Fruit fly (Drosophila melanogaster) whole organism, prepupa: ENCODE results near the gene csw.

Experiments used
- Blimp-1 ChIP-seq: fragments of 200-800 bp; sonication (Bioruptor generic); optimal IDR thresholded peaks from 3 replicates; lab custom pipeline; 2017; ENCODE audit warnings: missing biosample characterization, missing genetic modification characterization, mild to moderate bottlenecking, moderate library complexity, missing genetic modification reagents
- CG10631 ChIP-seq: fragments of 200-800 bp; sonication (Bioruptor generic); optimal IDR thresholded peaks from 2 replicates; lab custom pipeline; 2016; ENCODE audit warnings: missing biosample characterization, missing genetic modification characterization
- CG11294 ChIP-seq: fragments of 200-800 bp; sonication (Bioruptor generic); IDR thresholded peaks from 2 replicates; pipeline ENCODE4 v1.3.6; 2022; ENCODE audit warnings: missing biosample characterization, missing genetic modification characterization
- CG11762 ChIP-seq: fragments of 200-800 bp; sonication (Bioruptor generic); optimal IDR thresholded peaks from 3 replicates; lab custom pipeline; 2016; ENCODE audit warnings: missing biosample characterization, missing genetic modification characterization; ENCODE audit not compliant: insufficient read depth
- CG15336 ChIP-seq: fragments of 200-800 bp; sonication (Bioruptor generic); IDR thresholded peaks from 2 replicates; pipeline ENCODE4 v1.3.6; 2022; ENCODE audit warnings: missing biosample characterization, missing genetic modification characterization
- CG1621 ChIP-seq: fragments of 200-800 bp; sonication (Bioruptor generic); optimal IDR thresholded peaks from 3 replicates; lab custom pipeline; 2018; ENCODE audit warnings: missing biosample characterization, mild to moderate bottlenecking, missing genetic modification characterization
- CG16779 ChIP-seq: fragments of 200-800 bp; sonication (Bioruptor generic); optimal IDR thresholded peaks from 3 replicates; lab custom pipeline; 2017; ENCODE audit warnings: missing biosample characterization, mild to moderate bottlenecking, missing genetic modification characterization
- CG3032 ChIP-seq: fragments of 200-800 bp; optimal IDR thresholded peaks from 2 replicates; lab custom pipeline; 2019; ENCODE audit warnings: missing biosample characterization, mild to moderate bottlenecking, missing genetic modification characterization, moderate library complexity
- CG31627 ChIP-seq: fragments of 200-800 bp; sonication (Bioruptor generic); optimal IDR thresholded peaks from 3 replicates; lab custom pipeline; 2016; ENCODE audit warnings: missing biosample characterization, missing genetic modification characterization
- CG3919 ChIP-seq: fragments of 200-800 bp; sonication (Bioruptor generic); optimal IDR thresholded peaks from 3 replicates; lab custom pipeline; 2016; ENCODE audit warnings: missing biosample characterization, missing genetic modification characterization
- CG6163 ChIP-seq: fragments of 200-800 bp; sonication (Bioruptor generic); IDR thresholded peaks from 3 replicates; pipeline ENCODE4 v1.3.6; 2022; ENCODE audit warnings: missing biosample characterization, missing genetic modification characterization
- CG6276 ChIP-seq: fragments of 200-800 bp; sonication (Bioruptor generic); optimal IDR thresholded peaks from 2 replicates; lab custom pipeline; 2017; ENCODE audit warnings: missing biosample characterization, mild to moderate bottlenecking, missing genetic modification characterization
- CG6792 ChIP-seq: fragments of 200-800 bp; sonication (Bioruptor generic); optimal IDR thresholded peaks from 3 replicates; lab custom pipeline; 2016; ENCODE audit warnings: missing biosample characterization, missing genetic modification characterization
- CG6808 ChIP-seq: fragments of 200-800 bp; sonication (Bioruptor generic); optimal IDR thresholded peaks from 3 replicates; lab custom pipeline; 2017; ENCODE audit warnings: missing biosample characterization, missing genetic modification characterization, mild to moderate bottlenecking, moderate library complexity, missing genetic modification reagents
- CG6854 ChIP-seq: fragments of 200-800 bp; sonication (Bioruptor generic); optimal IDR thresholded peaks from 2 replicates; lab custom pipeline; 2017; ENCODE audit warnings: missing biosample characterization, mild to moderate bottlenecking, missing genetic modification characterization
- CG8119 ChIP-seq: fragments of 200-800 bp; sonication (Bioruptor generic); IDR thresholded peaks from 3 replicates; pipeline ENCODE4 v1.3.6; 2022; ENCODE audit warnings: missing biosample characterization, missing genetic modification characterization
- CG8319 ChIP-seq: fragments of 200-800 bp; sonication (Bioruptor generic); optimal IDR thresholded peaks from 3 replicates; lab custom pipeline; 2016; ENCODE audit warnings: missing biosample characterization, missing genetic modification characterization
- CG8632 ChIP-seq: fragments of 200-800 bp; sonication (Bioruptor generic); optimal IDR thresholded peaks from 3 replicates; lab custom pipeline; 2016; ENCODE audit warnings: missing biosample characterization, missing genetic modification characterization
- Eip75B ChIP-seq: fragments of 200-800 bp; sonication (Bioruptor generic); optimal IDR thresholded peaks from 3 replicates; lab custom pipeline; 2016; ENCODE audit warnings: missing biosample characterization, missing genetic modification characterization
- Eip78C ChIP-seq: fragments of 200-800 bp; sonication (Bioruptor generic); peaks from one replicate; lab custom pipeline; 2016; ENCODE audit warnings: missing biosample characterization, missing genetic modification characterization
- Eip93F ChIP-seq: fragments of 200-800 bp; sonication (Bioruptor generic); optimal IDR thresholded peaks from 2 replicates; lab custom pipeline; 2016; ENCODE audit warnings: missing biosample characterization, mild to moderate bottlenecking, missing genetic modification characterization
- Ets21C ChIP-seq: fragments of 200-800 bp; sonication (Bioruptor generic); optimal IDR thresholded peaks from 3 replicates; lab custom pipeline; 2016; ENCODE audit warnings: missing biosample characterization, missing genetic modification characterization
- Ets96B ChIP-seq: fragments of 200-800 bp; optimal IDR thresholded peaks from 2 replicates; lab custom pipeline; 2019; ENCODE audit warnings: missing biosample characterization, mild to moderate bottlenecking, missing genetic modification characterization, moderate library complexity
- Gug ChIP-seq: fragments of 200-800 bp; sonication (Bioruptor generic); IDR thresholded peaks from 2 replicates; pipeline ENCODE4 v1.3.6; 2022; ENCODE audit warnings: missing biosample characterization, missing genetic modification characterization
- Hr38 ChIP-seq: sonication (Bioruptor generic); optimal IDR thresholded peaks from 2 replicates; lab custom pipeline; 2016; ENCODE audit warnings: missing biosample characterization, missing genetic modification characterization
- Hr39 ChIP-seq: fragments of 200-800 bp; sonication (Bioruptor generic); optimal IDR thresholded peaks from 2 replicates; lab custom pipeline; 2016; ENCODE audit warnings: missing biosample characterization, missing genetic modification characterization
- Lpt ChIP-seq: fragments of 200-800 bp; sonication (Bioruptor generic); optimal IDR thresholded peaks from 3 replicates; lab custom pipeline; 2016; ENCODE audit warnings: missing biosample characterization, missing genetic modification characterization
- Smox ChIP-seq: fragments of 200-800 bp; sonication (Bioruptor generic); optimal IDR thresholded peaks from 3 replicates; lab custom pipeline; 2016; ENCODE audit warnings: missing biosample characterization, missing genetic modification characterization
- Sox14 ChIP-seq: fragments of 200-800 bp; sonication (Bioruptor generic); optimal IDR thresholded peaks from 3 replicates; lab custom pipeline; 2016; ENCODE audit warnings: missing biosample characterization, missing genetic modification characterization
- achi ChIP-seq: fragments of 200-800 bp; sonication (Bioruptor generic); optimal IDR thresholded peaks from 3 replicates; lab custom pipeline; 2016; ENCODE audit warnings: missing biosample characterization, missing genetic modification characterization
- acj6 ChIP-seq: fragments of 200-800 bp; sonication (Bioruptor generic); optimal IDR thresholded peaks from 3 replicates; lab custom pipeline; 2016; ENCODE audit warnings: missing biosample characterization, missing genetic modification characterization
- dac ChIP-seq: fragments of 200-800 bp; sonication (Bioruptor generic); optimal IDR thresholded peaks from 2 replicates; lab custom pipeline; 2017; ENCODE audit warnings: missing biosample characterization, mild to moderate bottlenecking, missing genetic modification characterization
- dsx ChIP-seq: fragments of 200-800 bp; optimal IDR thresholded peaks from 3 replicates; lab custom pipeline; 2019; ENCODE audit warnings: missing biosample characterization, mild to moderate bottlenecking, missing genetic modification characterization, moderate library complexity; ENCODE audit not compliant: poor library complexity, severe bottlenecking
- esn ChIP-seq: fragments of 200-800 bp; sonication (Bioruptor generic); optimal IDR thresholded peaks from 2 replicates; lab custom pipeline; 2016; ENCODE audit warnings: missing biosample characterization, mild to moderate bottlenecking, missing genetic modification characterization, moderate library complexity
- fd59A ChIP-seq: fragments of 200-800 bp; sonication (Bioruptor generic); optimal IDR thresholded peaks from 2 replicates; lab custom pipeline; 2017; ENCODE audit warnings: missing biosample characterization, mild to moderate bottlenecking, missing genetic modification characterization, missing genetic modification reagents
- fkh ChIP-seq: fragments of 200-800 bp; sonication (Bioruptor generic); optimal IDR thresholded peaks from 3 replicates; lab custom pipeline; 2017; ENCODE audit warnings: missing biosample characterization, mild to moderate bottlenecking, missing genetic modification characterization, moderate library complexity
- lz ChIP-seq: fragments of 200-800 bp; sonication (Bioruptor generic); optimal IDR thresholded peaks from 3 replicates; lab custom pipeline; 2016; ENCODE audit warnings: missing biosample characterization, missing genetic modification characterization
- net ChIP-seq: fragments of 200-800 bp; sonication (Bioruptor generic); optimal IDR thresholded peaks from 3 replicates; lab custom pipeline; 2016; ENCODE audit warnings: missing biosample characterization, missing genetic modification characterization
- pdm3 ChIP-seq: fragments of 200-800 bp; sonication (Bioruptor generic); optimal IDR thresholded peaks from 3 replicates; lab custom pipeline; 2016; ENCODE audit warnings: missing biosample characterization, missing genetic modification characterization
- salr ChIP-seq, 2 experiments: fragments of 200-800 bp; sonication (Bioruptor generic); optimal IDR thresholded peaks; 3 replicates each; lab custom pipeline; 2016 to 2018; ENCODE audit warnings: missing biosample characterization in 2 of 2, missing genetic modification characterization in 2 of 2, mild to moderate bottlenecking in 1 of 2
- spab ChIP-seq: fragments of 200-800 bp; sonication (Bioruptor generic); optimal IDR thresholded peaks from 2 replicates; lab custom pipeline; 2017; ENCODE audit warnings: missing biosample characterization, mild to moderate bottlenecking, missing genetic modification characterization, missing genetic modification reagents
- ss ChIP-seq, 2 experiments: fragments of 200-800 bp; sonication (Bioruptor generic); optimal IDR thresholded peaks; 2 replicates in 1 of 2; 3 replicates in 1 of 2; lab custom pipeline; 2017 to 2018; ENCODE audit warnings: mild to moderate bottlenecking in 2 of 2, missing biosample characterization in 2 of 2, missing genetic modification characterization in 2 of 2, moderate library complexity in 1 of 2
- topi ChIP-seq: fragments of 200-800 bp; sonication (Bioruptor generic); optimal IDR thresholded peaks from 3 replicates; lab custom pipeline; 2016; ENCODE audit warnings: missing biosample characterization, missing genetic modification characterization
- vri ChIP-seq: fragments of 200-800 bp; sonication (Bioruptor generic); optimal IDR thresholded peaks from 3 replicates; lab custom pipeline; 2016; ENCODE audit warnings: missing biosample characterization, mild to moderate bottlenecking, missing genetic modification characterization

The csw gene

DNA sequence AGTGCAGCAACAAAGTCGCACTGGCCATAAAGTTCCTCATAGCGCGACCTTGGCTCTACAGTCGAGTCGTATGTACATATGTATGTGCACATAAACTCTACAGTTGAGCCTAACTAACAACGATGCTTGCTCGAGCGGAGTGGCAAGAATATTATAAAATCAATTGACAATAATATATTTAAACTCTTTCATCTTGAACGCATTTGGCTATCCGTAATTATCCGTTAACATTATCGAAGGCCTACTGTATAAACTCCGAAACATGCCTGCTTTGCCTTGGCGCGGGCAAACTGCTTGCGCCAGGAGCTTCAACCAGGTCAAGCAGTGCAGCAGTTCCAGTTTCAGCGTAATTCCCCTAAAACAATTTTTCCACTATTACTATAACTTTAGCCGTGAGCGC, 14.6 kb downstream of the csw start (continued):
- no peak for TF ChIP-seq Eip93F
- TF ChIP-seq CG8319 (GFP tag; lab: Kevin White, UChicago) = no peak
- no peak for TF ChIP-seq CG6854
- TF ChIP-seq Smox = no peak
- TF ChIP-seq Ets96B (tag; lab: Kevin White, UChicago) = no peak
- no peak for TF ChIP-seq Hr38 (GFP tag; lab: Kevin White, UChicago)
- peak; percentile 14 for TF ChIP-seq acj6 (GFP tag; lab: Kevin White, UChicago)
- TF ChIP-seq fkh (GFP tag; lab: Kevin White, UChicago) = no peak
- peak; percentile 74 for TF ChIP-seq CG11294
- no peak for TF ChIP-seq CG6792 (GFP tag; lab: Kevin White, UChicago)
- no peak for TF ChIP-seq salr (GFP tag; optimal IDR thresholded peaks at IDR 0.05; lab: Kevin White, UChicago)
- no peak for TF ChIP-seq CG31627 (GFP tag; lab: Kevin White, UChicago)
- TF ChIP-seq CG15336 (GFP tag; lab: Robert Waterston, UW) = peak; percentile 71
- peak; percentile 75 for TF ChIP-seq CG6163 (GFP tag; lab: Robert Waterston, UW)
- peak; percentile 47 for TF ChIP-seq Eip78C (GFP tag; lab: Kevin White, UChicago)
- no peak for TF ChIP-seq vri (GFP tag; lab: Kevin White, UChicago)

DNA sequence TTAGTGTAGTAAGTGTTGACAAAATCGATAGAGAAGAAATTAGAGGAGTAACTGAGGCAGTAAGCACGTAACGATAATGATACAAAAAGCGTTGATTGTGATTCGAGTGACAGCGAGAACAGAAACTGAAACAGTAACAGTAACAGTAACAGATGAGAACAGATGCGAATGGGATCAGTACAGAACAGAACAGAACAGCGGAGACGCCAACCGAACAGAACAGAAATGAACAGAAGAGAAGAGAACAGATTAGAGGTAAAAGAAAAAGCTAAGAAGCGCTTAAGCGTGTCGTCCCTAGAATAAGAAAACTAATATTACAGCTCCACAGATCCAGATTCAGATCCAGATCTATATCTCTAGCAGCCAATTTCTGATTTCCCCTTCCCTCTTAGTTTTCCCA, 18.6 kb downstream of the csw start:
- no peak for TF ChIP-seq CG3032

DNA sequence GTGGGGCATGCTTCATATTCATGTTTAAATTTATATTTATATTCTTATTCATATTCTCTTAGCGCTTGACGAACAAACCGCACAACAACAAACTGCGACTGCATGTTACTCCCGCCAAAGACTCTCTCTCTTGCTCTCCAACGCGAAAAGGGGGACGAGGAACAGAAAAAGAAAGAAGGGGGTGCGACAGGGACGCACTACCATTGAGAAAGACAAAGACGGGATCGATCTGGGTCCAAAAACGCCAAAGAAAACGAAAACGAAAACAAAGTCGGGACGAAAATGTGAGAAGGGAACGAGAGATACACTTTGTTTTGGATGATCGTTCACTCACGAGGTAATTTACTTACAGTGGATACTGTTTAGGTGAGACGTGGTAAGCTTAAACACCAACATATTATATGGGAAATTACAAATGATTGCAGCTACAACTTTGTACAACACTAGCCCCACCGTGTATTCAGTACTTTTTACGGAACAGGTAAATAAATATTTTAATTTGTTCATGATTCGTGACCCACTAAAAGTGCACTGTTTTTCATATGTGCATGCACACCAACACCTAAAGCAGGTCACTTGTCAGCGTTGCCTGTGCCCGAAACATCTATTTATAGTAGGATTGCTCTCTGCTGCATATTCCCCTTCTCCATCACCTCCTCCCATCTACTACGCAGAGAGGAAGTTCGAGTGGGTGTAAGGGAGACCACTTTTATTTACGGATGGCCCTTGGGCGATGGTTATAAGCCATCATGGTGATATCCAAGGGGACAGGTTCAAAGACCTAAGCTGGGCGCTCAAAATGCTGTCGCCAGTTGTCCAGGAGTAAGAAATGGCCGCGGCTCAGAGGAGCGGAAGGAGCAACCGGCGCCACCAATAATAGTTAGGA, 27.9 kb downstream of the csw start:
- TF ChIP-seq fd59A (GFP tag; lab: Kevin White, UChicago) (peak; percentile 68), CG16779 (no peak), CG11294 (peak; percentile 34; the same call in 1 of the 2 replicates), Lpt (GFP tag; lab: Kevin White, UChicago) (peak; percentile 34), pdm3 (peak; percentile 75), net (GFP tag; lab: Kevin White, UChicago) (peak; percentile 61), CG6276 (no peak), CG6854 (no peak), CG8119 (GFP tag; lab: Robert Waterston, UW) (peak; percentile 72), CG3919 (GFP tag; lab: Kevin White, UChicago) (peak; percentile 74), spab (GFP tag; lab: Kevin White, UChicago) (peak; percentile 55), CG1621 (tag; lab: Kevin White, UChicago) (peak; percentile 26), CG11762 (peak; percentile 65), Sox14 (GFP tag; lab: Kevin White, UChicago) (peak; percentile 84), CG6163 (GFP tag; lab: Robert Waterston, UW) (peak; percentile 69; the same call in 2 of the 3 replicates), fkh (GFP tag; lab: Kevin White, UChicago) (no peak), Hr39 (GFP tag; lab: Kevin White, UChicago) (peak; percentile 80), CG6808 (GFP tag; lab: Kevin White, UChicago) (peak; percentile 74), vri (GFP tag; lab: Kevin White, UChicago) (no peak), achi (GFP tag; lab: Kevin White, UChicago) (peak; percentile 70), dac (GFP tag; lab: Kevin White, UChicago) (peak; percentile 33), Eip75B (GFP tag; lab: Kevin White, UChicago) (peak; percentile 84), Gug (GFP tag; lab: Robert Waterston, UW) (peak; percentile 48), CG8319 (GFP tag; lab: Kevin White, UChicago) (peak; percentile 41), Blimp-1 (GFP tag; lab: Kevin White, UChicago) (peak; percentile 94), esn (GFP tag; lab: Kevin White, UChicago) (peak; percentile 72), CG6792 (GFP tag; lab: Kevin White, UChicago) (peak; percentile 73), dsx (GFP tag; lab: Kevin White, UChicago) (peak; percentile 66), CG8632 (peak; percentile 68), CG15336 (GFP tag; lab: Robert Waterston, UW) (peak; percentile 70), Hr38 (GFP tag; lab: Kevin White, UChicago) (no peak), Ets21C (GFP tag; lab: Kevin White, UChicago) (peak; percentile 59), CG10631 (GFP tag; lab: Kevin White, UChicago) (peak; percentile 66), Ets96B (tag; lab: Kevin White, UChicago) (peak; percentile 66), lz (GFP tag; lab: Kevin White, UChicago) (peak; percentile 73), topi (peak; percentile 78), ss (GFP tag; optimal IDR thresholded peaks at IDR 0.05; lab: Kevin White, UChicago) (peak; percentile 66 to 73)
